Fruit fly (Drosophila melanogaster) whole organism, adult: Measurements from ENCODE around the gene Adk1.
A peak's percentile ranks its signal among the peaks of the same experiment; 100 is the strongest.

Experiments used
- CG11617 ChIP-seq: fragments of 200-800 bp; sonication (Bioruptor generic); optimal IDR thresholded peaks from 2 replicates; lab custom pipeline; 2017; ENCODE audit warnings: mild to moderate bottlenecking, missing biosample characterization, missing genetic modification reagents, missing genetic modification characterization
- CG12768 ChIP-seq: fragments of 200-800 bp; sonication (Bioruptor generic); optimal IDR thresholded peaks from 2 replicates; lab custom pipeline; 2017; ENCODE audit warnings: missing biosample characterization, missing genetic modification characterization, mild to moderate bottlenecking, moderate library complexity, missing genetic modification reagents
- CG14711 ChIP-seq: fragments of 200-800 bp; sonication (Bioruptor generic); optimal IDR thresholded peaks from 2 replicates; lab custom pipeline; 2018; ENCODE audit warnings: missing biosample characterization, mild to moderate bottlenecking, missing genetic modification characterization, moderate library complexity
- CG1620 ChIP-seq: fragments of 200-800 bp; sonication (Bioruptor generic); optimal IDR thresholded peaks from 2 replicates; lab custom pipeline; 2016; ENCODE audit warnings: missing biosample characterization, missing genetic modification characterization
- CG33017 ChIP-seq: fragments of 200-800 bp; sonication (Bioruptor generic); optimal IDR thresholded peaks from 2 replicates; lab custom pipeline; 2018; ENCODE audit warnings: missing biosample characterization, mild to moderate bottlenecking, missing genetic modification characterization, moderate library complexity
- CG5204 ChIP-seq: fragments of 200-800 bp; sonication (Bioruptor generic); optimal IDR thresholded peaks from 2 replicates; lab custom pipeline; 2016; ENCODE audit warnings: missing biosample characterization, missing genetic modification characterization
- CG7045 ChIP-seq: fragments of 200-800 bp; sonication (Bioruptor generic); optimal IDR thresholded peaks from 2 replicates; lab custom pipeline; 2017; ENCODE audit warnings: missing biosample characterization, mild to moderate bottlenecking, missing genetic modification characterization
- CG7101 ChIP-seq: fragments of 200-800 bp; sonication (Bioruptor generic); optimal IDR thresholded peaks from 2 replicates; lab custom pipeline; 2018; ENCODE audit warnings: missing biosample characterization, mild to moderate bottlenecking, missing genetic modification characterization, moderate library complexity
- Clk ChIP-seq: fragments of 200-800 bp; sonication (Bioruptor generic); optimal IDR thresholded peaks from 2 replicates; lab custom pipeline; 2017; ENCODE audit warnings: missing biosample characterization, missing genetic modification characterization
- Crg-1 ChIP-seq: fragments of 200-800 bp; sonication (Bioruptor generic); optimal IDR thresholded peaks from 2 replicates; lab custom pipeline; 2016; ENCODE audit warnings: missing biosample characterization, missing genetic modification characterization
- Hr96 ChIP-seq: fragments of 200-800 bp; sonication (Bioruptor generic); optimal IDR thresholded peaks from 2 replicates; lab custom pipeline; 2016; ENCODE audit warnings: missing biosample characterization, missing genetic modification characterization
- Mnt ChIP-seq: fragments of 200-800 bp; sonication (Bioruptor generic); optimal IDR thresholded peaks from 2 replicates; lab custom pipeline; 2016; ENCODE audit warnings: missing biosample characterization, mild to moderate bottlenecking, missing genetic modification characterization
- bab1 ChIP-seq: fragments of 200-800 bp; sonication (Bioruptor generic); optimal IDR thresholded peaks from 3 replicates; lab custom pipeline; 2019; ENCODE audit warnings: missing biosample characterization, mild to moderate bottlenecking, missing genetic modification characterization, moderate library complexity
- cic ChIP-seq: fragments of 200-800 bp; sonication (Bioruptor generic); optimal IDR thresholded peaks from 2 replicates; lab custom pipeline; 2017; ENCODE audit warnings: missing biosample characterization, mild to moderate bottlenecking, missing genetic modification characterization, moderate library complexity
- cnc ChIP-seq, 2 experiments: fragments of >200 bp; optimal IDR thresholded peaks; 2 replicates each; lab custom pipeline; 2017
- kay ChIP-seq: fragments of 200-800 bp; sonication (Bioruptor generic); peaks from one replicate; lab custom pipeline; 2016; ENCODE audit warnings: missing biosample characterization, missing genetic modification characterization, borderline replicate concordance
- ovo ChIP-seq: fragments of 200-800 bp; sonication (Bioruptor generic); optimal IDR thresholded peaks from 2 replicates; lab custom pipeline; 2016; ENCODE audit warnings: missing biosample characterization, missing genetic modification characterization
- pad ChIP-seq: fragments of 200-800 bp; sonication (Bioruptor generic); optimal IDR thresholded peaks from 3 replicates; lab custom pipeline; 2017; ENCODE audit warnings: missing biosample characterization, missing genetic modification characterization, mild to moderate bottlenecking, moderate library complexity, missing genetic modification reagents
- tj ChIP-seq: fragments of 200-800 bp; sonication (Bioruptor generic); optimal IDR thresholded peaks from 3 replicates; lab custom pipeline; 2017; ENCODE audit warnings: missing biosample characterization, mild to moderate bottlenecking, missing genetic modification characterization, moderate library complexity
- toe ChIP-seq: fragments of 200-800 bp; sonication (Bioruptor generic); optimal IDR thresholded peaks from 2 replicates; lab custom pipeline; 2016; ENCODE audit warnings: missing biosample characterization, missing genetic modification characterization

The Adk1 gene

DNA sequence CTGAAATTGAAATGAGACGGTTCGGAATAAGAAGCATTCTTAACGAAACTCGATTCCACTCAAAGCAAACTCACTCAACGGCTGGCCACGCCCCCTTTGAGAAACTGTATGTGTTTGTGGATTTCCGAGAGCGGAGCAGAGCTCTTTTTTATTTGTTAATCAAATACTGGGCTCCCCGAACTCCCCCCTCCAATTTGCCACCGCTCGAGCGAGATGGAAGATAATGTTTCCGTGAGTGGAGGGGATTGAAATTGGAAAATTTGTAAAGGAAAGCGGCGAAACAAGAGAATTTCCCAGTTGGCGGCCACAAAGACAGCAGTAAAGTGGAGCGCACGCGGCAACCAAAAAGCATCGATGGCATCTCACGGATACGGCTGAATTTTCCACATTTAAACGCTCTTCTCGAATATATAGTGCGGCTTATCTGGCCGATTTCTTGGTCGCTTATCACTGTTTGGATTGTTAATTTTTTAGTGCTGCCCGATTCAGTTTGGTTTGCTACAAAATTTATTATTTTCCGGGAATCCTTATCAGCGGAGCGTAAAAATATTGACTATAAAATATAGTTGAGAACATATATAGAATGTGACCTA is 46.8 kb downstream of the Adk1 start:
- TF ChIP-seq pad (GFP tag; lab: Kevin White, UChicago) (peak; percentile 92), Mnt (no peak)

DNA sequence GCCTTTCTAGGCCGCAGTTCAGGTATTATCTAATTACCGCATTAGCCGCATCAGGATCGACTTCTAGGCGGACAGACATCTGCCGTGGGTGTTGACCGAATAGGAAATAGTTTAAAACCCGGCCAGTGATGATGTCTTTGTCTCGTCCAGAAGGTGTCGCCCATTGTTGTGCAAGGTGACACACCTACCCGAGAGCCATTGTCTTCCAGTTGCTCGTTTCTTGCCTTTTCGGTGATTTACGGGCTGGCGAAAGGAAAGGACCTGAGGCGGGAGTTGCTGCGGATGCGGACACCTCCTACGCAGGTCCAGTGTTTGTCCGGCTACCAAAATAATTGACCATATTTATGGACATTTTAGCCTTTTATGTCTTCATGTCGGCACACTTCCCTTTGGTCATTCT is 50.5 kb downstream of the Adk1 start:
- TF ChIP-seq cic (GFP tag; lab: Kevin White, UChicago): no peak
- TF ChIP-seq CG1620 (GFP tag; lab: Kevin White, UChicago): no peak
- no peak for TF ChIP-seq Crg-1 (GFP tag; lab: Kevin White, UChicago)
- TF ChIP-seq tj (GFP tag; lab: Kevin White, UChicago): no peak
- no peak for TF ChIP-seq CG14711 (tag; lab: Kevin White, UChicago)
- no peak for TF ChIP-seq CG33017 (tag; lab: Kevin White, UChicago)
- TF ChIP-seq cnc (optimal IDR thresholded peaks at IDR 0.05; lab: Kevin White, UChicago): no peak
- TF ChIP-seq bab1 (GFP tag; lab: Kevin White, UChicago): no peak
- no peak for TF ChIP-seq ovo (GFP tag; lab: Kevin White, UChicago)
- no peak for TF ChIP-seq Clk
- TF ChIP-seq CG11617 (GFP tag; lab: Kevin White, UChicago): no peak
- TF ChIP-seq CG5204 (GFP tag; lab: Kevin White, UChicago): no peak
- TF ChIP-seq Mnt: no peak
- no peak for TF ChIP-seq CG12768
- no peak for TF ChIP-seq Hr96 (GFP tag; lab: Kevin White, UChicago)
- TF ChIP-seq toe: no peak
- no peak for TF ChIP-seq CG7101 (tag; lab: Kevin White, UChicago)
- TF ChIP-seq kay: no peak
- TF ChIP-seq CG7045 (GFP tag; lab: Kevin White, UChicago): no peak
- TF ChIP-seq pad (GFP tag; lab: Kevin White, UChicago): no peak
